Fruit fly (Drosophila melanogaster) whole organism, embryonic: ENCODE results near the gene CG9498.
A peak's percentile ranks its signal among the peaks of the same experiment; 100 is the strongest.

Source experiments
- Aef1 ChIP-seq: fragments of 200-800 bp; sonication (Bioruptor generic); IDR thresholded peaks from 3 replicates; pipeline ENCODE4 v1.3.6; 2022; ENCODE audit warnings: missing biosample characterization, missing genetic modification characterization
- CG14667 ChIP-seq: fragments of 200-800 bp; sonication (Bioruptor generic); IDR thresholded peaks from 2 replicates; pipeline ENCODE4 v1.3.6; 2022; ENCODE audit warnings: missing biosample characterization, missing genetic modification characterization
- CG15479 ChIP-seq: fragments of 200-800 bp; sonication (Bioruptor generic); optimal IDR thresholded peaks from 3 replicates; lab custom pipeline; 2019; ENCODE audit warnings: missing biosample characterization, mild to moderate bottlenecking, missing genetic modification characterization, moderate library complexity
- CG1602 ChIP-seq: fragments of 200-800 bp; sonication (Bioruptor generic); optimal IDR thresholded peaks from 3 replicates; lab custom pipeline; 2016; ENCODE audit warnings: missing biosample characterization, missing genetic modification characterization
- CG17328 ChIP-seq: fragments of 200-800 bp; sonication (Bioruptor generic); IDR thresholded peaks from 2 replicates; pipeline ENCODE4 v1.3.6; 2022; ENCODE audit warnings: missing biosample characterization, missing genetic modification characterization
- CG1792 ChIP-seq: fragments of 200-800 bp; sonication (Bioruptor generic); optimal IDR thresholded peaks from 2 replicates; lab custom pipeline; 2016; ENCODE audit warnings: missing biosample characterization, missing genetic modification characterization
- CG2199 ChIP-seq: fragments of 200-800 bp; sonication (Bioruptor generic); IDR thresholded peaks from 3 replicates; pipeline ENCODE4 v1.3.6; 2022; ENCODE audit warnings: missing biosample characterization, missing genetic modification characterization
- CG3163 ChIP-seq: fragments of 200-800 bp; sonication (Bioruptor generic); optimal IDR thresholded peaks from 3 replicates; lab custom pipeline; 2016; ENCODE audit warnings: missing biosample characterization, missing genetic modification characterization
- CG4328 ChIP-seq: fragments of 200-800 bp; sonication (Bioruptor generic); optimal IDR thresholded peaks from 3 replicates; lab custom pipeline; 2017; ENCODE audit warnings: missing biosample characterization, missing genetic modification reagents, missing genetic modification characterization
- CG4360 ChIP-seq: fragments of 200-800 bp; sonication (Bioruptor generic); IDR thresholded peaks from 2 replicates; pipeline ENCODE4 v1.3.6; 2022; ENCODE audit warnings: missing biosample characterization, missing genetic modification characterization
- CG5180 ChIP-seq: fragments of 200-800 bp; sonication (Bioruptor generic); optimal IDR thresholded peaks from 3 replicates; lab custom pipeline; 2017; ENCODE audit warnings: missing biosample characterization, missing genetic modification characterization, mild to moderate bottlenecking, moderate library complexity, missing genetic modification reagents
- CG6254 ChIP-seq: fragments of 200-800 bp; sonication (Bioruptor generic); optimal IDR thresholded peaks from 3 replicates; lab custom pipeline; 2017; ENCODE audit warnings: mild to moderate bottlenecking, missing biosample characterization, missing genetic modification reagents, missing genetic modification characterization
- CG7357 ChIP-seq: fragments of 200-800 bp; sonication (Bioruptor generic); IDR thresholded peaks from 3 replicates; pipeline ENCODE4 v1.3.6; 2022; ENCODE audit warnings: missing biosample characterization, missing genetic modification characterization
- CG7963 ChIP-seq: fragments of 200-800 bp; sonication (Bioruptor generic); IDR thresholded peaks from 3 replicates; pipeline ENCODE4 v1.3.6; 2022; ENCODE audit warnings: missing biosample characterization, missing genetic modification characterization; ENCODE audit not compliant: partially characterized antibody
- CHES-1-like ChIP-seq: fragments of 200-800 bp; sonication (Bioruptor generic); optimal IDR thresholded peaks from 2 replicates; lab custom pipeline; 2016; ENCODE audit warnings: missing biosample characterization, missing genetic modification characterization
- D ChIP-seq, 2 experiments: fragments of 200-800 bp in 1 of 2; fragments of >200 bp in 1 of 2; sonication (Bioruptor generic) in 1 of 2; optimal IDR thresholded peaks; 2 replicates in 1 of 2; 3 replicates in 1 of 2; lab custom pipeline; 2017; ENCODE audit warnings: mild to moderate bottlenecking in 1 of 2, missing biosample characterization in 1 of 2, missing genetic modification characterization in 1 of 2, missing genetic modification reagents in 1 of 2
- D19A ChIP-seq: fragments of 200-800 bp; optimal IDR thresholded peaks from 3 replicates; lab custom pipeline; 2019; ENCODE audit warnings: missing biosample characterization, mild to moderate bottlenecking, missing genetic modification characterization, moderate library complexity
- Dip2 ChIP-seq: fragments of 200-800 bp; sonication (Bioruptor generic); IDR thresholded peaks from 2 replicates; pipeline ENCODE4 v1.3.6; 2022; ENCODE audit warnings: missing biosample characterization, missing genetic modification characterization
- Drgx ChIP-seq: fragments of 200-800 bp; sonication (Bioruptor generic); IDR thresholded peaks from 2 replicates; pipeline ENCODE4 v1.3.6; 2022; ENCODE audit warnings: missing biosample characterization, missing genetic modification characterization
- E2f2 ChIP-seq: fragments of 200-800 bp; sonication (Bioruptor generic); IDR thresholded peaks from 2 replicates; pipeline ENCODE4 v1.3.6; 2022; ENCODE audit warnings: missing biosample characterization, missing genetic modification characterization
- HLH54F ChIP-seq: fragments of 200-800 bp; sonication (Bioruptor generic); optimal IDR thresholded peaks from 3 replicates; lab custom pipeline; 2016; ENCODE audit warnings: missing biosample characterization, missing genetic modification characterization
- HmgZ ChIP-seq: fragments of 200-800 bp; sonication (Bioruptor generic); optimal IDR thresholded peaks from 2 replicates; lab custom pipeline; 2018; ENCODE audit warnings: missing biosample characterization, mild to moderate bottlenecking, missing genetic modification characterization
- Hr3 ChIP-seq: fragments of 200-800 bp; sonication (Bioruptor generic); optimal IDR thresholded peaks from 3 replicates; lab custom pipeline; 2016; ENCODE audit warnings: missing biosample characterization, missing genetic modification characterization
- Lim3 ChIP-seq: fragments of 200-800 bp; sonication (Bioruptor generic); IDR thresholded peaks from 2 replicates; pipeline ENCODE4 v1.3.6; 2022; ENCODE audit warnings: missing biosample characterization, missing genetic modification characterization
- Neu2 ChIP-seq: fragments of 200-800 bp; sonication (Bioruptor generic); optimal IDR thresholded peaks from 3 replicates; lab custom pipeline; 2016; ENCODE audit warnings: missing biosample characterization, missing genetic modification characterization, borderline replicate concordance
- Oli ChIP-seq: fragments of 200-800 bp; sonication (Bioruptor generic); optimal IDR thresholded peaks from 2 replicates; lab custom pipeline; 2018; ENCODE audit warnings: missing biosample characterization, mild to moderate bottlenecking, missing genetic modification characterization, moderate library complexity
- Ravus ChIP-seq: fragments of 200-800 bp; sonication (Bioruptor generic); IDR thresholded peaks from 2 replicates; pipeline ENCODE4 v1.3.6; 2022; ENCODE audit warnings: missing biosample characterization, missing genetic modification characterization
- Sin3A ChIP-seq: fragments of >200 bp; optimal IDR thresholded peaks from 2 replicates; lab custom pipeline; 2018
- Spps ChIP-seq: fragments of 200-800 bp; sonication (Bioruptor generic); optimal IDR thresholded peaks from 2 replicates; lab custom pipeline; 2018; ENCODE audit warnings: missing biosample characterization, mild to moderate bottlenecking, missing genetic modification characterization
- Stat92E ChIP-seq, 3 experiments: fragments of >200 bp in 2 of 3; fragments of 200-800 bp in 1 of 3; sonication (Bioruptor generic) in 1 of 3; optimal IDR thresholded peaks; 2 replicates each; lab custom pipeline; 2017 to 2019; ENCODE audit warnings: missing biosample characterization in 3 of 3, missing genetic modification characterization in 3 of 3, mild to moderate bottlenecking in 1 of 3, moderate library complexity in 1 of 3
- Taf1 ChIP-seq: fragments of 200-800 bp; sonication (Bioruptor generic); IDR thresholded peaks from 2 replicates; pipeline ENCODE4 v1.3.6; 2022; ENCODE audit warnings: missing biosample characterization, missing genetic modification characterization
- ap ChIP-seq: fragments of 200-800 bp; sonication (Bioruptor generic); IDR thresholded peaks from 2 replicates; pipeline ENCODE4 v1.3.6; 2022; ENCODE audit warnings: missing biosample characterization, missing genetic modification characterization
- ase ChIP-seq: fragments of 200-800 bp; sonication (Bioruptor generic); IDR thresholded peaks from 3 replicates; pipeline ENCODE4 v1.3.6; 2022; ENCODE audit warnings: missing biosample characterization, missing genetic modification characterization
- bab2 ChIP-seq: fragments of 200-800 bp; sonication (Bioruptor generic); optimal IDR thresholded peaks from 2 replicates; lab custom pipeline; 2016; ENCODE audit warnings: missing biosample characterization, missing genetic modification characterization
- bigmax ChIP-seq: fragments of 200-800 bp; sonication (Bioruptor generic); optimal IDR thresholded peaks from 2 replicates; lab custom pipeline; 2018; ENCODE audit warnings: missing biosample characterization, mild to moderate bottlenecking, missing genetic modification characterization
- da ChIP-seq: fragments of 200-800 bp; sonication (Bioruptor generic); optimal IDR thresholded peaks from 2 replicates; lab custom pipeline; 2016; ENCODE audit warnings: missing biosample characterization, missing genetic modification characterization
- ems ChIP-seq: fragments of 200-800 bp; sonication (Bioruptor generic); optimal IDR thresholded peaks from 3 replicates; lab custom pipeline; 2016; ENCODE audit warnings: missing biosample characterization, missing genetic modification characterization
- eyg ChIP-seq: fragments of 200-800 bp; sonication (Bioruptor generic); optimal IDR thresholded peaks from 3 replicates; lab custom pipeline; 2016; ENCODE audit warnings: missing biosample characterization, missing genetic modification characterization
- fd64A ChIP-seq: fragments of 200-800 bp; sonication (Bioruptor generic); optimal IDR thresholded peaks from 3 replicates; lab custom pipeline; 2018; ENCODE audit warnings: missing biosample characterization, mild to moderate bottlenecking, missing genetic modification characterization
- gro ChIP-seq: fragments of 200-800 bp; sonication (Bioruptor generic); optimal IDR thresholded peaks from 2 replicates; lab custom pipeline; 2016; ENCODE audit warnings: missing biosample characterization, missing genetic modification characterization
- h ChIP-seq: fragments of >200 bp; optimal IDR thresholded peaks from 2 replicates; lab custom pipeline; 2017
- klu ChIP-seq: fragments of 200-800 bp; sonication (Bioruptor generic); IDR thresholded peaks from 2 replicates; pipeline ENCODE4 v1.3.6; 2022; ENCODE audit warnings: missing biosample characterization, missing genetic modification characterization
- nom ChIP-seq: fragments of 200-800 bp; sonication (Bioruptor generic); optimal IDR thresholded peaks from 2 replicates; lab custom pipeline; 2017; ENCODE audit warnings: missing biosample characterization, missing genetic modification characterization, mild to moderate bottlenecking, moderate library complexity, missing genetic modification reagents
- oc ChIP-seq: fragments of 200-800 bp; sonication (Bioruptor generic); optimal IDR thresholded peaks from 2 replicates; lab custom pipeline; 2018; ENCODE audit warnings: missing biosample characterization, mild to moderate bottlenecking, missing genetic modification characterization, moderate library complexity
- pb ChIP-seq: fragments of 200-800 bp; sonication (Bioruptor generic); optimal IDR thresholded peaks from 3 replicates; lab custom pipeline; 2016; ENCODE audit warnings: missing biosample characterization, missing genetic modification characterization
- scrt ChIP-seq: fragments of 200-800 bp; sonication (Bioruptor generic); optimal IDR thresholded peaks from 2 replicates; lab custom pipeline; 2018; ENCODE audit warnings: missing biosample characterization, mild to moderate bottlenecking, missing genetic modification characterization, moderate library complexity
- seq ChIP-seq: fragments of 200-800 bp; sonication (Bioruptor generic); IDR thresholded peaks from 2 replicates; pipeline ENCODE4 v1.3.6; 2022; ENCODE audit warnings: missing biosample characterization, missing genetic modification characterization
- sima ChIP-seq: fragments of 200-800 bp; sonication (Bioruptor generic); optimal IDR thresholded peaks from 2 replicates; lab custom pipeline; 2016; ENCODE audit warnings: missing biosample characterization, missing genetic modification characterization
- sr ChIP-seq: fragments of 200-800 bp; sonication (Bioruptor generic); IDR thresholded peaks from 3 replicates; pipeline ENCODE4 v1.3.6; 2022; ENCODE audit warnings: missing biosample characterization, missing genetic modification characterization
- trh ChIP-seq: fragments of 200-800 bp; sonication (Bioruptor generic); optimal IDR thresholded peaks from 2 replicates; lab custom pipeline; 2016; ENCODE audit warnings: missing biosample characterization, missing genetic modification characterization
- tup ChIP-seq: fragments of 200-800 bp; sonication (Bioruptor generic); optimal IDR thresholded peaks from 2 replicates; lab custom pipeline; 2016; ENCODE audit warnings: missing biosample characterization, mild to moderate bottlenecking, missing genetic modification characterization, moderate library complexity
- vvl ChIP-seq: fragments of 200-800 bp; sonication (Bioruptor generic); IDR thresholded peaks from 2 replicates; pipeline ENCODE4 v1.3.6; 2022; ENCODE audit warnings: missing biosample characterization, missing genetic modification characterization

CG9498 gene

dm6 chr2L:6351809-6352182, 962 bp upstream of the CG9498 start (continued):
- TF ChIP-seq CG7963 (GFP tag; lab: Robert Waterston, UW) (no peak), fd64A (peak; percentile 3), E2f2 (GFP tag; lab: Robert Waterston, UW) (peak; percentile 64), Sin3A (no peak), vvl (GFP tag; lab: Robert Waterston, UW) (peak; percentile 85), Drgx (GFP tag; lab: Robert Waterston, UW) (no peak), CG2199 (no peak), CG6254 (GFP tag; lab: Kevin White, UChicago) (no peak), CG3163 (GFP tag; lab: Kevin White, UChicago) (peak; percentile 42), Hr3 (GFP tag; lab: Kevin White, UChicago) (peak; percentile 75), CG15479 (GFP tag; lab: Kevin White, UChicago) (no peak), bab2 (GFP tag; lab: Kevin White, UChicago) (peak; percentile 80), HmgZ (tag; lab: Kevin White, UChicago) (peak; percentile 85), Dip2 (GFP tag; lab: Robert Waterston, UW) (no peak), D (optimal IDR thresholded peaks at IDR 0.05; lab: Kevin White, UChicago) (no peak), D (GFP tag; optimal IDR thresholded peaks at IDR 0.05; lab: Kevin White, UChicago) (peak; percentile 63), Neu2 (GFP tag; lab: Kevin White, UChicago) (no peak), ems (GFP tag; lab: Kevin White, UChicago) (peak; percentile 89), pb (GFP tag; lab: Kevin White, UChicago) (peak; percentile 54), bigmax (GFP tag; lab: Kevin White, UChicago) (no peak), sima (GFP tag; lab: Kevin White, UChicago) (peak; percentile 45), CHES-1-like (GFP tag; lab: Kevin White, UChicago) (peak; percentile 83), seq (GFP tag; lab: Robert Waterston, UW) (no peak; the same call in 1 of the 2 replicates), CG4360 (no peak), eyg (GFP tag; lab: Kevin White, UChicago) (peak; percentile 70), Aef1 (GFP tag; lab: Robert Waterston, UW) (peak; percentile 91), CG5180 (GFP tag; lab: Kevin White, UChicago) (peak; percentile 64), CG17328 (GFP tag; lab: Robert Waterston, UW) (peak; percentile 36), sr (GFP tag; lab: Robert Waterston, UW) (no peak), trh (GFP tag; lab: Kevin White, UChicago) (peak; percentile 41), HLH54F (GFP tag; lab: Kevin White, UChicago) (peak; percentile 81), nom (GFP tag; lab: Kevin White, UChicago) (no peak), CG1792 (GFP tag; lab: Kevin White, UChicago) (peak; percentile 76), CG1602 (GFP tag; lab: Kevin White, UChicago) (peak; percentile 77), ase (peak; percentile 55; the same call in 2 of the 3 replicates), da (GFP tag; lab: Kevin White, UChicago) (peak; percentile 38), Lim3 (GFP tag; lab: Robert Waterston, UW) (peak; percentile 65), Oli (tag; lab: Kevin White, UChicago) (peak; percentile 84), CG7357 (GFP tag; lab: Robert Waterston, UW) (peak; percentile 78), Ravus (peak; percentile 77), Spps (tag; lab: Kevin White, UChicago) (peak; percentile 2), klu (GFP tag; lab: Robert Waterston, UW) (peak; percentile 80), oc (tag; lab: Kevin White, UChicago) (peak; percentile 30), scrt (GFP tag; lab: Kevin White, UChicago) (peak; percentile 77), tup (peak; percentile 38), D19A (tag; lab: Kevin White, UChicago) (peak; percentile 75), Stat92E (GFP tag; optimal IDR thresholded peaks at IDR 0.05; lab: Kevin White, UChicago) (no peak), h (lab: Kevin White, UChicago) (no peak), CG4328 (peak; percentile 65), CG14667 (GFP tag; lab: Robert Waterston, UW) (peak; percentile 74), Taf1 (GFP tag; lab: Robert Waterston, UW) (peak; percentile 90), gro (GFP tag; lab: Kevin White, UChicago) (peak; percentile 83), ap (GFP tag; lab: Robert Waterston, UW) (peak; percentile 53)
